Worm (Caenorhabditis elegans) whole organism, L1 larva: ENCODE data around the gene C06E2.9.

Source experiments
- C16A3.4 ChIP-seq: fragments of 150-350 bp; optimal IDR thresholded peaks from 2 replicates; lab custom pipeline; 2014; ENCODE audit warnings: missing biosample characterization, missing genetic modification characterization
- Y116A8C.19 ChIP-seq: sonication (generic microtip); optimal IDR thresholded peaks from 2 replicates; lab custom pipeline; 2016; ENCODE audit warnings: missing compliant biosample characterization, missing genetic modification characterization, borderline replicate concordance
- alr-1 ChIP-seq: fragments of 200-800 bp; sonication (Bioruptor generic); optimal IDR thresholded peaks from 2 replicates; lab custom pipeline; 2018; ENCODE audit warnings: borderline replicate concordance, mild to moderate bottlenecking, missing genetic modification characterization, missing compliant biosample characterization
- blmp-1 ChIP-seq: fragments of 150-350 bp; optimal IDR thresholded peaks from 2 replicates; lab custom pipeline; 2014; ENCODE audit warnings: missing biosample characterization, missing genetic modification characterization
- ceh-63 ChIP-seq: fragments of 200-800 bp; sonication (Bioruptor generic); optimal IDR thresholded peaks from 2 replicates; lab custom pipeline; 2018; ENCODE audit warnings: mild to moderate bottlenecking, missing genetic modification characterization, missing compliant biosample characterization
- ceh-8 ChIP-seq: fragments of 200-800 bp; sonication (Bioruptor generic); optimal IDR thresholded peaks from 2 replicates; lab custom pipeline; 2018; ENCODE audit warnings: mild to moderate bottlenecking, missing genetic modification characterization, moderate library complexity, missing compliant biosample characterization
- ceh-90 ChIP-seq: sonication (generic microtip); optimal IDR thresholded peaks from 2 replicates; lab custom pipeline; 2016; ENCODE audit warnings: missing genetic modification characterization, missing compliant biosample characterization
- ces-1 ChIP-seq: fragments of 150-350 bp; optimal IDR thresholded peaks from 2 replicates; lab custom pipeline; 2014; ENCODE audit warnings: missing biosample characterization, missing genetic modification reagents, missing genetic modification characterization
- dsc-1 ChIP-seq: sonication (generic microtip); optimal IDR thresholded peaks from 2 replicates; lab custom pipeline; 2016; ENCODE audit warnings: mild to moderate bottlenecking, missing genetic modification characterization, missing compliant biosample characterization
- efl-1 ChIP-seq, 4 experiments: fragments of 150-350 bp; optimal IDR thresholded peaks in 3 of 4; peaks in 1 of 4; 1 replicate in 1 of 4; 2 replicates in 3 of 4; lab custom pipeline; 2014; ENCODE audit warnings: missing biosample characterization in 2 of 4, missing genetic modification characterization in 2 of 4, missing genetic modification reagents in 2 of 4
- efl-3 ChIP-seq: fragments of 200-800 bp; sonication (Bioruptor generic); optimal IDR thresholded peaks from 2 replicates; lab custom pipeline; 2018; ENCODE audit warnings: mild to moderate bottlenecking, missing genetic modification characterization, missing compliant biosample characterization
- egl-27 ChIP-seq, 2 experiments: fragments of 150-350 bp in 1 of 2; sonication (generic microtip); optimal IDR thresholded peaks; 3 replicates each; lab custom pipeline; 2017 to 2018; ENCODE audit warnings: missing biosample characterization in 2 of 2, missing genetic modification characterization in 2 of 2, missing genetic modification reagents in 2 of 2
- elt-2 ChIP-seq: sonication (generic microtip); optimal IDR thresholded peaks from 2 replicates; lab custom pipeline; 2016; ENCODE audit warnings: missing genetic modification characterization, mild to moderate bottlenecking, inconsistent platforms, missing compliant biosample characterization, missing genetic modification reagents
- elt-3 ChIP-seq, 6 experiments: fragments of 150-350 bp in 1 of 6; sonication (generic microtip); optimal IDR thresholded peaks; 2 replicates each; lab custom pipeline; 2017 to 2018; ENCODE audit warnings: missing biosample characterization in 6 of 6, missing genetic modification characterization in 6 of 6, inconsistent platforms in 1 of 6
- fkh-10 ChIP-seq: sonication (generic microtip); optimal IDR thresholded peaks from 2 replicates; lab custom pipeline; 2017; ENCODE audit warnings: missing biosample characterization, missing genetic modification reagents, missing genetic modification characterization
- grh-1 ChIP-seq: fragments of 200-800 bp; sonication (Bioruptor generic); IDR thresholded peaks from 2 replicates; pipeline ENCODE4 v1.3.6; 2022; ENCODE audit warnings: missing genetic modification reagents, missing genetic modification characterization, missing compliant biosample characterization
- hlh-17 ChIP-seq: fragments of 200-800 bp; sonication (Bioruptor generic); optimal IDR thresholded peaks from 2 replicates; lab custom pipeline; 2018; ENCODE audit warnings: missing genetic modification characterization, mild to moderate bottlenecking, missing compliant biosample characterization, moderate library complexity, borderline replicate concordance
- isw-1 ChIP-seq: fragments of 200-800 bp; sonication (Bioruptor generic); IDR thresholded peaks from 2 replicates; pipeline ENCODE4 v1.3.6; 2022; ENCODE audit warnings: missing genetic modification characterization, missing compliant biosample characterization
- lin-14 ChIP-seq: fragments of 200-800 bp; sonication (Bioruptor generic); optimal IDR thresholded peaks from 2 replicates; lab custom pipeline; 2018; ENCODE audit warnings: mild to moderate bottlenecking, missing genetic modification characterization, moderate library complexity, missing compliant biosample characterization
- lin-35 ChIP-seq, 2 experiments: fragments of 150-350 bp; optimal IDR thresholded peaks; 2 replicates each; lab custom pipeline; 2014; ENCODE audit warnings: missing biosample characterization in 2 of 2, missing genetic modification characterization in 2 of 2, missing genetic modification reagents in 2 of 2
- lin-39 ChIP-seq: fragments of 150-350 bp; optimal IDR thresholded peaks from 2 replicates; lab custom pipeline; 2014; ENCODE audit warnings: missing biosample characterization, missing genetic modification reagents, missing genetic modification characterization
- mab-9 ChIP-seq: fragments of 200-800 bp; sonication (Bioruptor generic); IDR thresholded peaks from 2 replicates; pipeline ENCODE4 v1.3.6; 2022; ENCODE audit warnings: missing genetic modification reagents, missing genetic modification characterization, missing compliant biosample characterization
- mdl-1 ChIP-seq, 2 experiments: fragments of 150-350 bp; optimal IDR thresholded peaks; 2 replicates each; lab custom pipeline; 2014 to 2017; ENCODE audit warnings: missing biosample characterization in 2 of 2, missing genetic modification characterization in 2 of 2, inconsistent platforms in 1 of 2
- mef-2 ChIP-seq: fragments of 150-350 bp; optimal IDR thresholded peaks from 2 replicates; lab custom pipeline; 2014; ENCODE audit warnings: missing biosample characterization, missing genetic modification characterization
- nhr-11 ChIP-seq: fragments of 150-350 bp; optimal IDR thresholded peaks from 2 replicates; lab custom pipeline; 2014; ENCODE audit warnings: missing biosample characterization, missing genetic modification characterization
- nhr-12 ChIP-seq: sonication (generic microtip); optimal IDR thresholded peaks from 2 replicates; lab custom pipeline; 2017; ENCODE audit warnings: missing biosample characterization, missing genetic modification characterization
- nhr-237 ChIP-seq: fragments of 150-350 bp; optimal IDR thresholded peaks from 2 replicates; lab custom pipeline; 2014; ENCODE audit warnings: missing biosample characterization, missing genetic modification characterization
- nhr-85 ChIP-seq: sonication (generic microtip); peaks from one replicate; lab custom pipeline; 2016; ENCODE audit warnings: missing genetic modification characterization, inconsistent platforms, missing compliant biosample characterization
- nhr-90 ChIP-seq: sonication (generic microtip); optimal IDR thresholded peaks from 2 replicates; lab custom pipeline; 2016; ENCODE audit warnings: mild to moderate bottlenecking, missing genetic modification characterization, missing compliant biosample characterization; ENCODE audit not compliant: poor library complexity
- pax-3 ChIP-seq: fragments of 200-800 bp; sonication (Bioruptor generic); optimal IDR thresholded peaks from 2 replicates; lab custom pipeline; 2018; ENCODE audit warnings: mild to moderate bottlenecking, missing genetic modification characterization, moderate library complexity, missing compliant biosample characterization
- skn-1 ChIP-seq: fragments of 150-350 bp; optimal IDR thresholded peaks from 2 replicates; lab custom pipeline; 2014; ENCODE audit warnings: missing biosample characterization, missing genetic modification characterization
- snpc-4 ChIP-seq: fragments of 150-350 bp; optimal IDR thresholded peaks from 2 replicates; lab custom pipeline; 2014; ENCODE audit warnings: missing biosample characterization, missing genetic modification characterization
- sptf-1 ChIP-seq: fragments of 150-350 bp; optimal IDR thresholded peaks from 2 replicates; lab custom pipeline; 2014; ENCODE audit warnings: missing biosample characterization, missing genetic modification characterization
- sup-37 ChIP-seq: fragments of 200-800 bp; sonication (Bioruptor generic); optimal IDR thresholded peaks from 2 replicates; lab custom pipeline; 2018; ENCODE audit warnings: mild to moderate bottlenecking, missing genetic modification characterization, missing compliant biosample characterization
- swsn-7 ChIP-seq: sonication (generic microtip); optimal IDR thresholded peaks from 2 replicates; lab custom pipeline; 2016; ENCODE audit warnings: missing genetic modification characterization, missing compliant biosample characterization
- tlp-1 ChIP-seq: fragments of 150-350 bp; optimal IDR thresholded peaks from 2 replicates; lab custom pipeline; 2014; ENCODE audit warnings: missing biosample characterization, missing genetic modification characterization
- unc-30 ChIP-seq: sonication (generic microtip); optimal IDR thresholded peaks from 2 replicates; lab custom pipeline; 2017; ENCODE audit warnings: missing biosample characterization, missing genetic modification characterization
- unc-62 ChIP-seq: fragments of 150-350 bp; optimal IDR thresholded peaks from 2 replicates; lab custom pipeline; 2014; ENCODE audit warnings: missing biosample characterization, missing genetic modification reagents, missing genetic modification characterization
- unc-86 ChIP-seq: sonication (generic microtip); optimal IDR thresholded peaks from 2 replicates; lab custom pipeline; 2016; ENCODE audit warnings: missing genetic modification characterization, missing compliant biosample characterization
- ztf-4 ChIP-seq: fragments of 150-350 bp; optimal IDR thresholded peaks from 2 replicates; lab custom pipeline; 2014; ENCODE audit warnings: missing biosample characterization, missing genetic modification characterization

C06E2.9 gene

DNA sequence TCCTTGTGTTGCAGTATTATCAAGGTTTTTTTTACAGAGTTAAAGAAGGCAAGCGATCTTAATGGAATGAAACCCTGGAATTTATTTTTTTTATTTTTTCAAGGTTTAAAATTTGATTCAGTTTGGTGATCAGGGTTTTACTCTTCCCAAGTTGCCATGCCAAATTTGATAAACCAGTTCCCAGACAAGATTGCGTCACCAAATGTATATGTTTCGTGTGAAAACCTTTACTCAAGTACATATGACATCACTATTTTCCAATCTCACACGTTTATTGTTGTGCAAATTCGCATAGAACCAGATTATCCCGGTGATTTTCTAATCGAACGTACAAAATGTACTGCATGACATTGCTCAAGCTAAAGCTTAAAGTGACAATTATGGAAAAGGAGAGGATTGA lies 17.7 kb downstream of the C06E2.9 start:
- TF ChIP-seq egl-27 (tag; optimal IDR thresholded peaks at IDR 0.05; lab: Kevin White, UChicago) (no peak), isw-1 (no peak), efl-3 (GFP tag; lab: Kevin White, UChicago) (no peak), mef-2 (tag; lab: Kevin White, UChicago) (no peak), nhr-85 (peak; percentile 72), lin-35 (GFP tag; optimal IDR thresholded peaks at IDR 0.05; lab: Kevin White, UChicago) (no peak), nhr-12 (tag; lab: Kevin White, UChicago) (no peak)

DNA sequence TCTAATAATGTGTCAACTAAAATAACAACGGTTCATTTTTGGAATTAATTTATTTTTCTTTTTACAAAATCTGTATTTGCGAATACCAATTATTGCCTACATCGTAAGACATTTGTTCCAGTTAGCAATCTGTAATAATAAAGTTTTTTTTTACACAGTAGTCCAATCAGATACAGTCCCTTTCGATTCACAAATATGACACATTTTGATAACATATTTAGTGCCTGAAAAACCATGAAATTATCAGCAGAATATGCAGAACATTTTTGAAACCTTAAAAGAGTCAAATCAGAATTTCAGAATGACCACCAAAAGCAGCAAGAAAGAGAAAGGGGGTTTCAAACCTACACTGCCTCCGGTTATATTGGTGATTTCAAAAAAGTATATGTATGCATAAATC lies 18.3 kb downstream of the C06E2.9 start, which contains the start of gene C06E2.2:
C06E2.2 (plus strand) TSS at position 301 of the 400 bp plus-strand sequence.
- no peak for TF ChIP-seq sup-37 (GFP tag; lab: Kevin White, UChicago)
- TF ChIP-seq snpc-4 (tag; lab: Kevin White, UChicago): no peak

DNA sequence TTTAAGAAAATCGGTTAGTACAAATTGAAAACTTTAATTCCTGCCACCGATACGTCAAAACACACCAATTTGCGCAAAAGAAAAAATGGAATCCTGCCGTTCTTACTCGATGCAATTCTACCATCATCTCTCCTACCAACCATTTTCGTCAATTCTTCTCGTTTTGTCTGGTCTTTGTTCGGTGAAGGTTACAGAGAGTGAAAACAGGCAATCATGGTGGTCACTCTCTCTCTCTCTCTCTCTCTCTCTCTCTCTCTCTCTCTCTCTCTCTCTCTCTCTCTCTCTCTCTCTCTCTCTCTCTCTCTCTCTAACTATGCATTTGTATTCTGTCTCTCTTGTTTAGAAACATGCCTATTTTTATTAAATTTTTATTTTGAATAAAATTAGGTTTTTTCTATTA lies 21.1 kb downstream of the C06E2.9 start:
- TF ChIP-seq nhr-85 (peak; percentile 88), hlh-17 (GFP tag; lab: Kevin White, UChicago) (no peak), blmp-1 (tag; lab: Kevin White, UChicago) (peak; percentile 76), nhr-237 (tag; lab: Kevin White, UChicago) (no peak), lin-14 (GFP tag; lab: Kevin White, UChicago) (peak; percentile 10), alr-1 (tag; lab: Kevin White, UChicago) (no peak), grh-1 (no peak; the same call in 1 of the 2 replicates), pax-3 (tag; lab: Kevin White, UChicago) (no peak), ztf-4 (no peak), lin-35 (GFP tag; optimal IDR thresholded peaks at IDR 0.05; lab: Kevin White, UChicago) (no peak)
- TF ChIP-seq, all 84 proteins: peak for 3

DNA sequence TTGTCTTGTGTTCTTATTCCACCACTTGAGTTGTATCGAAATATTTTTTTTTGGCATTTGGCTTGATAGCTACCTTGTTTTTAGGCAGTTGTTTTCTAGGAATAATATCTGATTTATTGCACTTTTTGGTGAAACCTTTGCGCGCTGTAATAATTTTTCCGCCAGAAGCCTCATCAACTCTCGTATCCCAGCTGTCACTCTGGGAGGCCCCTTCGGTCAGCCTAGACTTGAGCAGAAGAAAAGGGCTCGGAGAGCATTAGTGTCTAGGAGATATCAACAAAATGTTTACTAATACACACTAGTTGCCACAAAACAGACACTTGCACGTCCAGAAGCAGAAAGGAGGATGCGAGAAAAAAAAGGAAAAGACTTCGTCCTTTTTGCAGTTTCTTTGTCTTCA lies 27.8 kb downstream of the C06E2.9 start:
- TF ChIP-seq skn-1 (tag; lab: Kevin White, UChicago): no peak
- TF ChIP-seq dsc-1 (tag; lab: Kevin White, UChicago): peak; percentile 55
- no peak for TF ChIP-seq unc-86
- peak; percentile 26 for TF ChIP-seq lin-14 (GFP tag; lab: Kevin White, UChicago)
- TF ChIP-seq tlp-1: no peak

DNA sequence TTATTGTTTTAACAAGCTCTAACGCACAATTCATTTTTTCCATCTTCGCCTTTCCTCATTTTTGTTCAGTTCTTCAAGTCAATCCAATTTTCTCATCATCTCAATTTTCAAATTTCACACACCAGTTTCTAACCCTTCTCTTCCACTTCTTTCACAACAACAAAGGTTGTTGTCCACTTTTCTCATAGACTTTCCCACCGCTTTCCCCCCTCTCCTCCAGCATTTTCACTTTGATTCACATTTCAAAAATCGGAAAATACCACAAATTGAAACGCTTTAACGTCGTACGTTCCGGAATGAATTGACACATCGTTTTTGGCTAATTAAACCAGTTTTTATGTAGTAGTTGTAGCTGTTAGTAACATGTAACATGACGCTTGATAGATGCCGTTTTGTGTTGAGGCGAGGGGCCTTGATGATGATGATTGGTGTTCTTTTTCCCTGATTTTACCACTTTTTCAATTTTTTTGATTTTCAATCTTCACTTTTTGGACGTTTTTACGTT lies 29.2 kb downstream of the C06E2.9 start:
- no peak for TF ChIP-seq fkh-10
- TF ChIP-seq blmp-1 (tag; lab: Kevin White, UChicago): peak; percentile 85
- TF ChIP-seq elt-3 (tag; optimal IDR thresholded peaks at IDR 0.05; lab: Kevin White, UChicago): no peak
- no peak for TF ChIP-seq mdl-1 (tag; optimal IDR thresholded peaks at IDR 0.05; lab: Kevin White, UChicago)
- TF ChIP-seq efl-1 (optimal IDR thresholded peaks at IDR 0.05; lab: Kevin White, UChicago): no peak
- peak in 1 of 2 experiments; percentile 70 for TF ChIP-seq efl-1 (GFP tag; optimal IDR thresholded peaks at IDR 0.05 in 1 of 2; lab: Kevin White, UChicago)

DNA sequence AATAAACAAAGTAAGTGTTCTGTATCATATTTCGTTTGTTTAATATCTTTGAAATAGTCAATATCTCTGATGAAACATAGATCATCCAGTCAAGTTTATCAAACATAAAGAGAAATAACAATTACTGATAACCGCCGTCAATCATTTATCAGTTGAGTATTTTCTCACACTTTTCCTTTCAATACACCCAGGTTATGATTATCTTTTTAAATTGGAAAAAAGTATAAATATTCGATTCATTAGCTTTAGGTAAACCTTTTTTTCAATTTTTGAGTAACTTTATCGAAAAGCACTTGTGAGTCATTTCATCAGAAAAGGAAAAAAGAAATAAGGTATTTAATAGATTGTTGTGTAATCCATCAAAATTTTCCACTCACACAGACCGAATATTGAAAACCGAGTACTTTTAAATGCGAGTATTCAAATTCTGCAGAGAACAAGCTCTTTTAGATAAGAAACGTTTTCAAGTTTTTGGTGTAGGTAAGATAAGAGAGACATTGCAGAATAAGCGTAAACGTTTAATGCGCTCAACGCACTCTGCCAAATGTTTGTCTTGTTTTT lies 30.4 kb downstream of the C06E2.9 start:
- no peak for TF ChIP-seq ceh-63 (GFP tag; lab: Kevin White, UChicago)
- peak; percentile 40 for TF ChIP-seq blmp-1 (tag; lab: Kevin White, UChicago)
- TF ChIP-seq efl-3 (GFP tag; lab: Kevin White, UChicago): no peak
- peak; percentile 65 for TF ChIP-seq elt-2

DNA sequence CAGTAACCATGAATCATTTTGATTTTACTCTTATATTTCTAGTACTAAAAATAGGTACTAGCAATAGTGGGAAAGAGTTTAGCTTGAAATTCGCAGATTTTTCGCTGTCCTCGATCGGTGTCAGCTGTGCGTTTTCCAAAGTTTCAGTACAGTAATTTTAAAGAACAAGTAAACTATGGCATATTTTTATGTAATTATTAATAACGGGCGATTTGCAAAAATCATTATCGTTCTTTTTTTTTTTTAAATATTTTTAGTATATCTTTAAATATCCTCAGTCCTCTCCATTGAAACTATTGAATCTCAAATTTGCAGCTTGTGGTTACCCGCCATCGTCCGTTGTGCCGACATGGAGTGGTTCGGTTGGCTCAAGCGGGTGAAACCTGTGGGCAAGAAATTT lies 31.8 kb downstream of the C06E2.9 start, which contains the start of gene C13E3.1:
C13E3.1 (plus strand) TSS at position 301 of the 400 bp plus-strand sequence.
- no peak for TF ChIP-seq nhr-90 (tag; lab: Kevin White, UChicago)
- no peak for TF ChIP-seq ces-1 (GFP tag; lab: Kevin White, UChicago)
- no peak for TF ChIP-seq ceh-8 (GFP tag; lab: Kevin White, UChicago)
- TF ChIP-seq sptf-1 (tag; lab: Kevin White, UChicago): no peak
- no peak for TF ChIP-seq mab-9 (GFP tag; lab: Robert Waterston, UW)
- no peak for TF ChIP-seq ceh-90 (tag; lab: Kevin White, UChicago)
- TF ChIP-seq Y116A8C.19 (tag; lab: Kevin White, UChicago): no peak
- TF ChIP-seq unc-62 (GFP tag; lab: Kevin White, UChicago): no peak
- TF ChIP-seq ceh-63 (GFP tag; lab: Kevin White, UChicago): no peak
- TF ChIP-seq unc-30 (tag; lab: Kevin White, UChicago): no peak
- TF ChIP-seq swsn-7 (tag; lab: Kevin White, UChicago): no peak
- no peak for TF ChIP-seq C16A3.4 (tag; lab: Kevin White, UChicago)
- TF ChIP-seq lin-39 (tag; lab: Kevin White, UChicago): no peak
- TF ChIP-seq ztf-4: no peak
- TF ChIP-seq nhr-11: no peak
